Worm (Caenorhabditis elegans) whole organism, L3 larva: ENCODE results near the gene cdh-9.

Experiments
- R02D3.7 ChIP-seq: fragments of 150-350 bp; optimal IDR thresholded peaks from 2 replicates; lab custom pipeline; 2014; ENCODE audit warnings: missing biosample characterization, missing genetic modification characterization
- ama-1 ChIP-seq: fragments of 150-350 bp; optimal IDR thresholded peaks from 2 replicates; lab custom pipeline; 2018
- ceh-16 ChIP-seq: sonication (generic microtip); optimal IDR thresholded peaks from 2 replicates; lab custom pipeline; 2017; ENCODE audit warnings: missing biosample characterization, missing genetic modification characterization
- ceh-82 ChIP-seq: fragments of 150-350 bp; optimal IDR thresholded peaks from 2 replicates; lab custom pipeline; 2014; ENCODE audit warnings: missing biosample characterization, missing genetic modification characterization
- egl-27 ChIP-seq: sonication (generic microtip); optimal IDR thresholded peaks from 4 replicates; lab custom pipeline; 2017; ENCODE audit warnings: missing biosample characterization, missing genetic modification reagents, missing genetic modification characterization
- elt-1 ChIP-seq: fragments of 150-350 bp; optimal IDR thresholded peaks from 2 replicates; lab custom pipeline; 2014; ENCODE audit warnings: missing biosample characterization, missing genetic modification characterization
- elt-2 ChIP-seq: sonication (generic microtip); optimal IDR thresholded peaks from 2 replicates; lab custom pipeline; 2016; ENCODE audit warnings: missing genetic modification reagents, mild to moderate bottlenecking, missing genetic modification characterization, missing compliant biosample characterization
- elt-3 ChIP-seq, 3 experiments: fragments of 150-350 bp in 1 of 3; sonication (generic microtip) in 2 of 3; optimal IDR thresholded peaks; 2 replicates in 2 of 3; 4 replicates in 1 of 3; lab custom pipeline; 2014 to 2017; ENCODE audit warnings: missing biosample characterization in 3 of 3, missing genetic modification characterization in 3 of 3
- eor-1 ChIP-seq, 2 experiments: fragments of 150-350 bp; optimal IDR thresholded peaks; 2 replicates each; lab custom pipeline; 2014 to 2018; ENCODE audit warnings: missing biosample characterization in 2 of 2, missing genetic modification characterization in 2 of 2
- fkh-10 ChIP-seq: sonication (generic microtip); optimal IDR thresholded peaks from 2 replicates; lab custom pipeline; 2017; ENCODE audit warnings: missing biosample characterization, missing genetic modification reagents, missing genetic modification characterization
- fos-1 ChIP-seq: fragments of 150-350 bp; optimal IDR thresholded peaks from 2 replicates; lab custom pipeline; 2014; ENCODE audit warnings: missing biosample characterization, missing genetic modification characterization
- hmg-11 ChIP-seq: sonication (generic microtip); optimal IDR thresholded peaks from 2 replicates; lab custom pipeline; 2016; ENCODE audit warnings: missing genetic modification characterization, missing compliant biosample characterization
- jun-1 ChIP-seq: fragments of 150-350 bp; optimal IDR thresholded peaks from 2 replicates; lab custom pipeline; 2014; ENCODE audit warnings: missing biosample characterization, missing genetic modification reagents, missing genetic modification characterization
- lin-15B ChIP-seq: fragments of 150-350 bp; optimal IDR thresholded peaks from 2 replicates; lab custom pipeline; 2014; ENCODE audit warnings: missing biosample characterization, missing genetic modification characterization
- lsy-12 ChIP-seq: sonication (generic microtip); optimal IDR thresholded peaks from 2 replicates; lab custom pipeline; 2016; ENCODE audit warnings: mild to moderate bottlenecking, missing genetic modification characterization, missing compliant biosample characterization
- mdl-1 ChIP-seq: fragments of 150-350 bp; optimal IDR thresholded peaks from 2 replicates; lab custom pipeline; 2014; ENCODE audit warnings: missing biosample characterization, missing genetic modification characterization
- mml-1 ChIP-seq: fragments of 150-350 bp; sonication (generic microtip); optimal IDR thresholded peaks from 3 replicates; lab custom pipeline; 2014; ENCODE audit warnings: missing biosample characterization, missing genetic modification characterization
- nfya-1 ChIP-seq: sonication (generic microtip); optimal IDR thresholded peaks from 2 replicates; lab custom pipeline; 2017; ENCODE audit warnings: missing genetic modification characterization, mild to moderate bottlenecking, missing compliant biosample characterization, antibody characterized with exemption, moderate library complexity; ENCODE audit not compliant: insufficient read depth
- nhr-11 ChIP-seq: fragments of 150-350 bp; optimal IDR thresholded peaks from 2 replicates; lab custom pipeline; 2014; ENCODE audit warnings: missing biosample characterization, missing genetic modification characterization
- nhr-23 ChIP-seq: fragments of 150-350 bp; optimal IDR thresholded peaks from 2 replicates; lab custom pipeline; 2014; ENCODE audit warnings: missing biosample characterization, missing genetic modification reagents, missing genetic modification characterization
- nhr-237 ChIP-seq: fragments of 150-350 bp; optimal IDR thresholded peaks from 2 replicates; lab custom pipeline; 2014; ENCODE audit warnings: missing biosample characterization, missing genetic modification characterization
- nhr-25 ChIP-seq: sonication (generic microtip); optimal IDR thresholded peaks from 2 replicates; lab custom pipeline; 2017; ENCODE audit warnings: missing biosample characterization, missing genetic modification characterization
- nhr-28 ChIP-seq: fragments of 150-350 bp; optimal IDR thresholded peaks from 2 replicates; lab custom pipeline; 2014; ENCODE audit warnings: missing biosample characterization, missing genetic modification characterization
- nhr-43 ChIP-seq: sonication (generic microtip); optimal IDR thresholded peaks from 2 replicates; lab custom pipeline; 2016; ENCODE audit warnings: mild to moderate bottlenecking, missing genetic modification characterization, missing compliant biosample characterization; ENCODE audit not compliant: poor library complexity, severe bottlenecking
- nhr-67 ChIP-seq: fragments of 150-350 bp; optimal IDR thresholded peaks from 2 replicates; lab custom pipeline; 2014; ENCODE audit warnings: missing biosample characterization, missing genetic modification characterization
- pha-4 ChIP-seq: fragments of 150-350 bp; optimal IDR thresholded peaks from 2 replicates; lab custom pipeline; 2014; ENCODE audit warnings: missing biosample characterization, missing genetic modification reagents, missing genetic modification characterization
- pqm-1 ChIP-seq: fragments of 150-350 bp; optimal IDR thresholded peaks from 2 replicates; lab custom pipeline; 2017; ENCODE audit warnings: missing biosample characterization, missing genetic modification characterization, inconsistent platforms
- tbx-2 ChIP-seq: sonication (generic microtip); optimal IDR thresholded peaks from 2 replicates; lab custom pipeline; 2016; ENCODE audit warnings: mild to moderate bottlenecking, missing genetic modification characterization, missing compliant biosample characterization
- unc-62 ChIP-seq: fragments of 150-350 bp; sonication (generic microtip); optimal IDR thresholded peaks from 4 replicates; lab custom pipeline; 2014; ENCODE audit warnings: missing biosample characterization, missing genetic modification reagents, missing genetic modification characterization
- zag-1 ChIP-seq: fragments of 150-350 bp; optimal IDR thresholded peaks from 2 replicates; lab custom pipeline; 2014; ENCODE audit warnings: missing biosample characterization, missing genetic modification characterization
- ztf-11 ChIP-seq: fragments of 150-350 bp; optimal IDR thresholded peaks from 2 replicates; lab custom pipeline; 2014; ENCODE audit warnings: missing biosample characterization, missing genetic modification characterization
- ztf-4 ChIP-seq: fragments of 150-350 bp; optimal IDR thresholded peaks from 2 replicates; lab custom pipeline; 2014; ENCODE audit warnings: missing biosample characterization, missing genetic modification characterization

cdh-9 gene

ce11 chrX:16604096-16604495 lies 9.1 kb downstream of the cdh-9 start:
- TF ChIP-seq fos-1 (no peak), ceh-16 (no peak), pha-4 (tag; lab: Kevin White, UChicago) (no peak), R02D3.7 (tag; lab: Kevin White, UChicago) (no peak), tbx-2 (tag; lab: Kevin White, UChicago) (no peak), mml-1 (tag; lab: Kevin White, UChicago) (no peak), eor-1 (tag; optimal IDR thresholded peaks at IDR 0.05; lab: Kevin White, UChicago) (no peak)

- TF ChIP-seq ceh-82 (tag; lab: Kevin White, UChicago) = peak; percentile 30
- TF ChIP-seq nhr-43 = peak; percentile 54
- TF ChIP-seq elt-2 (tag; lab: Kevin White, UChicago) = peak; percentile 50
- peak; percentile 46 for TF ChIP-seq nhr-23 (tag; lab: Kevin White, UChicago)
- TF ChIP-seq lin-15B (tag; lab: Kevin White, UChicago) = no peak
- peak; percentile 31 for TF ChIP-seq nfya-1 (tag; lab: Kevin White, UChicago)
- peak; percentile 20 for TF ChIP-seq pqm-1 (tag; lab: Kevin White, UChicago)
- TF ChIP-seq pha-4 (tag; lab: Kevin White, UChicago) = peak; percentile 71
- TF ChIP-seq nhr-25 (tag; lab: Kevin White, UChicago) = peak; percentile 18
- peak; percentile 11 for TF ChIP-seq R02D3.7 (tag; lab: Kevin White, UChicago)
- peak; percentile 59 for TF ChIP-seq tbx-2 (tag; lab: Kevin White, UChicago)
- TF ChIP-seq nhr-67 (tag; lab: Kevin White, UChicago) = no peak
- TF ChIP-seq ztf-4 (tag; lab: Kevin White, UChicago) = peak; percentile 7
- no peak for TF ChIP-seq ceh-16
Observed at ce11 chrX:16604566-16604965, 9.5 kb downstream of the cdh-9 start.

ce11 chrX:16607128-16607527 lies 12.1 kb downstream of the cdh-9 start:
- TF ChIP-seq pqm-1 (tag; lab: Kevin White, UChicago) = no peak
- no peak for TF ChIP-seq nfya-1 (tag; lab: Kevin White, UChicago)
- TF ChIP-seq pha-4 (tag; lab: Kevin White, UChicago) = no peak
- no peak for TF ChIP-seq egl-27
- no peak for TF ChIP-seq nhr-25 (tag; lab: Kevin White, UChicago)
- TF ChIP-seq nhr-237 (tag; lab: Kevin White, UChicago) = no peak
- TF ChIP-seq mml-1 (tag; lab: Kevin White, UChicago) = no peak
- no peak for TF ChIP-seq hmg-11 (tag; lab: Kevin White, UChicago)
- no peak for TF ChIP-seq zag-1 (tag; lab: Kevin White, UChicago)
- no peak for TF ChIP-seq mdl-1 (tag; lab: Kevin White, UChicago)
- TF ChIP-seq nhr-67 (tag; lab: Kevin White, UChicago) = no peak
- TF ChIP-seq nhr-28 (tag; lab: Kevin White, UChicago) = no peak
- TF ChIP-seq fkh-10 (GFP tag; lab: Kevin White, UChicago) = no peak
- TF ChIP-seq ceh-16 = no peak
- no peak for TF ChIP-seq elt-3 (tag; optimal IDR thresholded peaks at IDR 0.05; lab: Kevin White, UChicago)
- TF ChIP-seq elt-1 (tag; lab: Kevin White, UChicago) = no peak
- TF ChIP-seq ceh-82 (tag; lab: Kevin White, UChicago) = no peak
- TF ChIP-seq R02D3.7 (tag; lab: Kevin White, UChicago) = no peak
- no peak for TF ChIP-seq jun-1 (tag; lab: Kevin White, UChicago)

ce11 chrX:16609424-16609823 lies 14.4 kb downstream of the cdh-9 start, which contains the start of gene F59C12.3:
Gene F59C12.3, minus strand, starts transcription at chrX:16609524.
- no peak for TF ChIP-seq lsy-12 (tag; lab: Kevin White, UChicago)
- TF ChIP-seq tbx-2 (tag; lab: Kevin White, UChicago) = no peak
- TF ChIP-seq ztf-4 (tag; lab: Kevin White, UChicago) = no peak
- TF ChIP-seq ztf-11 (tag; lab: Kevin White, UChicago) = no peak
- no peak for TF ChIP-seq unc-62 (GFP tag; lab: Kevin White, UChicago)
- no peak for TF ChIP-seq fkh-10 (GFP tag; lab: Kevin White, UChicago)
- TF ChIP-seq nfya-1 (tag; lab: Kevin White, UChicago) = no peak
- no peak for TF ChIP-seq nhr-11 (tag; lab: Kevin White, UChicago)
- no peak for TF ChIP-seq elt-3 (tag; optimal IDR thresholded peaks at IDR 0.05; lab: Kevin White, UChicago)
- TF ChIP-seq ama-1 (lab: Kevin White, UChicago) = no peak
- no peak for TF ChIP-seq nhr-237 (tag; lab: Kevin White, UChicago)
